Worm (Caenorhabditis elegans) whole organism, young adult: Measurements from ENCODE around the gene M01F1.9.

Experiments used
- B0019.2 ChIP-seq: fragments of 200-800 bp; sonication (Bioruptor generic); conservative IDR thresholded peaks from 2 replicates; pipeline ENCODE4 v1.3.6; 2022; ENCODE audit warnings: missing genetic modification reagents, missing genetic modification characterization, missing compliant biosample characterization
- B0261.1 ChIP-seq: sonication (generic microtip); optimal IDR thresholded peaks from 2 replicates; lab custom pipeline; 2016; ENCODE audit warnings: mild to moderate bottlenecking, missing genetic modification characterization, moderate library complexity, missing compliant biosample characterization
- B0336.3 ChIP-seq: fragments of 200-800 bp; sonication (Bioruptor generic); IDR thresholded peaks from 2 replicates; pipeline ENCODE4 v1.3.6; 2022; ENCODE audit warnings: missing genetic modification characterization, missing compliant biosample characterization
- D2030.7 ChIP-seq: fragments of 200-800 bp; sonication (Bioruptor generic); IDR thresholded peaks from 2 replicates; pipeline ENCODE4 v1.3.6; 2022; ENCODE audit warnings: missing genetic modification reagents, missing genetic modification characterization, missing compliant biosample characterization
- F23B12.7 ChIP-seq: sonication (generic microtip); optimal IDR thresholded peaks from 2 replicates; lab custom pipeline; 2017; ENCODE audit warnings: missing genetic modification characterization, mild to moderate bottlenecking, missing compliant biosample characterization, antibody characterized with exemption, moderate library complexity; ENCODE audit not compliant: insufficient read depth
- F49E8.2 ChIP-seq: sonication (generic microtip); optimal IDR thresholded peaks from 3 replicates; lab custom pipeline; 2017; ENCODE audit warnings: missing genetic modification characterization, mild to moderate bottlenecking, missing compliant biosample characterization, antibody characterized with exemption, moderate library complexity; ENCODE audit not compliant: insufficient read depth
- F57C9.4 ChIP-seq: sonication (generic microtip); optimal IDR thresholded peaks from 2 replicates; lab custom pipeline; 2017; ENCODE audit warnings: mild to moderate bottlenecking, missing genetic modification characterization, missing compliant biosample characterization
- Y56A3A.18 ChIP-seq: fragments of 200-800 bp; sonication (Bioruptor generic); IDR thresholded peaks from 2 replicates; pipeline ENCODE4 v1.3.6; 2022; ENCODE audit warnings: missing genetic modification reagents, missing genetic modification characterization, missing compliant biosample characterization
- Y67H2A.10 ChIP-seq: fragments of 200-800 bp; sonication (Bioruptor generic); conservative IDR thresholded peaks from 2 replicates; pipeline ENCODE4 v1.3.6; 2022; ENCODE audit warnings: missing genetic modification reagents, missing genetic modification characterization, missing compliant biosample characterization
- Y95B8A.8 ChIP-seq: fragments of 200-800 bp; sonication (Bioruptor generic); IDR thresholded peaks from 2 replicates; pipeline ENCODE4 v1.3.6; 2022; ENCODE audit warnings: missing genetic modification reagents, missing genetic modification characterization, missing compliant biosample characterization
- ZK185.1 ChIP-seq: sonication (generic microtip); optimal IDR thresholded peaks from 2 replicates; lab custom pipeline; 2016; ENCODE audit warnings: mild to moderate bottlenecking, missing genetic modification characterization, missing compliant biosample characterization; ENCODE audit not compliant: poor library complexity, severe bottlenecking
- akir-1 ChIP-seq: fragments of 200-800 bp; sonication (Bioruptor generic); optimal IDR thresholded peaks from 2 replicates; lab custom pipeline; 2018; ENCODE audit warnings: mild to moderate bottlenecking, missing genetic modification characterization, moderate library complexity, missing compliant biosample characterization
- atf-7 ChIP-seq: sonication (generic microtip); optimal IDR thresholded peaks from 2 replicates; lab custom pipeline; 2017; ENCODE audit warnings: mild to moderate bottlenecking, missing genetic modification characterization, missing compliant biosample characterization
- attf-3 ChIP-seq: fragments of 200-800 bp; sonication (Bioruptor generic); conservative IDR thresholded peaks from 2 replicates; pipeline ENCODE4 v1.3.6; 2022; ENCODE audit warnings: missing genetic modification reagents, missing genetic modification characterization, missing compliant biosample characterization
- attf-5 ChIP-seq: fragments of 200-800 bp; sonication (Bioruptor generic); optimal IDR thresholded peaks from 2 replicates; lab custom pipeline; 2018; ENCODE audit warnings: mild to moderate bottlenecking, missing genetic modification characterization, missing compliant biosample characterization
- cebp-2 ChIP-seq: fragments of 200-800 bp; sonication (Bioruptor generic); IDR thresholded peaks from 2 replicates; pipeline ENCODE4 v1.3.6; 2022; ENCODE audit warnings: missing genetic modification characterization, missing compliant biosample characterization
- ceh-40 ChIP-seq: fragments of 200-800 bp; sonication (Bioruptor generic); IDR thresholded peaks from 2 replicates; pipeline ENCODE4 v1.3.6; 2022; ENCODE audit warnings: missing genetic modification characterization, missing compliant biosample characterization
- ceh-79 ChIP-seq: sonication (generic microtip); optimal IDR thresholded peaks from 2 replicates; lab custom pipeline; 2017; ENCODE audit warnings: mild to moderate bottlenecking, missing genetic modification characterization, missing compliant biosample characterization
- ceh-91 ChIP-seq: fragments of 200-800 bp; sonication (Bioruptor generic); IDR thresholded peaks from 2 replicates; pipeline ENCODE4 v1.3.6; 2022; ENCODE audit warnings: missing genetic modification reagents, missing genetic modification characterization, missing compliant biosample characterization
- die-1 ChIP-seq: sonication (generic microtip); optimal IDR thresholded peaks from 2 replicates; lab custom pipeline; 2016; ENCODE audit warnings: missing genotype, mild to moderate bottlenecking, missing genetic modification characterization, missing compliant biosample characterization
- efl-1 ChIP-seq: fragments of 150-350 bp; optimal IDR thresholded peaks from 2 replicates; lab custom pipeline; 2014; ENCODE audit warnings: missing biosample characterization, missing genetic modification reagents, missing genetic modification characterization
- egl-18 ChIP-seq: fragments of 200-800 bp; sonication (Bioruptor generic); IDR thresholded peaks from 2 replicates; pipeline ENCODE4 v1.3.6; 2022; ENCODE audit warnings: missing genetic modification reagents, missing genetic modification characterization, missing compliant biosample characterization
- egl-44 ChIP-seq: fragments of 200-800 bp; sonication (Bioruptor generic); IDR thresholded peaks from 2 replicates; pipeline ENCODE4 v1.3.6; 2022; ENCODE audit warnings: missing genetic modification reagents, missing genetic modification characterization, missing compliant biosample characterization
- egrh-3 ChIP-seq: fragments of 200-800 bp; sonication (Bioruptor generic); IDR thresholded peaks from 2 replicates; pipeline ENCODE4 v1.3.6; 2022; ENCODE audit warnings: missing genetic modification reagents, missing genetic modification characterization, missing compliant biosample characterization
- fkh-3 ChIP-seq: sonication (generic microtip); optimal IDR thresholded peaks from 2 replicates; lab custom pipeline; 2016; ENCODE audit warnings: mild to moderate bottlenecking, missing genetic modification characterization, missing compliant biosample characterization
- hmg-1.2 ChIP-seq: fragments of 200-800 bp; sonication (Bioruptor generic); IDR thresholded peaks from 2 replicates; pipeline ENCODE4 v1.3.6; 2022; ENCODE audit warnings: missing genetic modification reagents, missing genetic modification characterization, missing compliant biosample characterization
- lin-26 ChIP-seq: fragments of 200-800 bp; sonication (Bioruptor generic); IDR thresholded peaks from 2 replicates; pipeline ENCODE4 v1.3.6; 2022; ENCODE audit warnings: missing genetic modification reagents, missing genetic modification characterization, missing compliant biosample characterization
- lin-40 ChIP-seq: sonication (generic microtip); optimal IDR thresholded peaks from 2 replicates; lab custom pipeline; 2016; ENCODE audit warnings: missing genetic modification characterization, mild to moderate bottlenecking, missing compliant biosample characterization, missing genotype, missing genetic modification reagents
- lir-1 ChIP-seq: fragments of 200-800 bp; sonication (Bioruptor generic); conservative IDR thresholded peaks from 2 replicates; pipeline ENCODE4 v1.3.6; 2022; ENCODE audit warnings: missing genetic modification reagents, missing genetic modification characterization, missing compliant biosample characterization
- madf-6 ChIP-seq: fragments of 200-800 bp; sonication (Bioruptor generic); IDR thresholded peaks from 2 replicates; pipeline ENCODE4 v1.3.6; 2022; ENCODE audit warnings: missing genetic modification reagents, missing genetic modification characterization, missing compliant biosample characterization
- madf-8 ChIP-seq: fragments of 200-800 bp; sonication (Bioruptor generic); conservative IDR thresholded peaks from 2 replicates; pipeline ENCODE4 v1.3.6; 2022; ENCODE audit warnings: missing genetic modification reagents, missing genetic modification characterization, missing compliant biosample characterization
- mel-28 ChIP-seq: sonication (generic microtip); optimal IDR thresholded peaks from 2 replicates; lab custom pipeline; 2016; ENCODE audit warnings: borderline replicate concordance, mild to moderate bottlenecking, missing genetic modification characterization, missing compliant biosample characterization
- nfya-2 ChIP-seq: fragments of 200-800 bp; sonication (Bioruptor generic); IDR thresholded peaks from 2 replicates; pipeline ENCODE4 v1.3.6; 2022; ENCODE audit warnings: missing genetic modification reagents, missing genetic modification characterization, missing compliant biosample characterization
- nhr-27 ChIP-seq: fragments of 200-800 bp; sonication (Bioruptor generic); optimal IDR thresholded peaks from 2 replicates; lab custom pipeline; 2018; ENCODE audit warnings: mild to moderate bottlenecking, missing genetic modification characterization, moderate library complexity, missing compliant biosample characterization
- nhr-80 ChIP-seq: sonication (generic microtip); optimal IDR thresholded peaks from 2 replicates; lab custom pipeline; 2016; ENCODE audit warnings: missing genetic modification characterization, missing compliant biosample characterization
- snpc-1.1 ChIP-seq: sonication (generic microtip); optimal IDR thresholded peaks from 2 replicates; lab custom pipeline; 2017; ENCODE audit warnings: missing genetic modification characterization, mild to moderate bottlenecking, missing compliant biosample characterization, antibody characterized with exemption, moderate library complexity, missing genotype, missing genetic modification reagents; ENCODE audit not compliant: insufficient read depth
- snpc-1.3 ChIP-seq: sonication (generic microtip); optimal IDR thresholded peaks from 2 replicates; lab custom pipeline; 2017; ENCODE audit warnings: missing genetic modification characterization, mild to moderate bottlenecking, missing compliant biosample characterization, antibody characterized with exemption, moderate library complexity, missing genotype, missing genetic modification reagents; ENCODE audit not compliant: insufficient read depth
- snpc-4 ChIP-seq, 5 experiments: fragments of 150-350 bp in 1 of 5; sonication (generic microtip) in 4 of 5; optimal IDR thresholded peaks; 2 replicates each; lab custom pipeline; 2014 to 2018; ENCODE audit warnings: missing genetic modification characterization in 5 of 5, missing biosample characterization in 3 of 5, antibody characterized with exemption in 2 of 5, mild to moderate bottlenecking in 2 of 5, missing compliant biosample characterization in 2 of 5, missing genotype in 2 of 5, moderate library complexity in 2 of 5, missing genetic modification reagents in 1 of 5
- somi-1 ChIP-seq: fragments of 200-800 bp; sonication (Bioruptor generic); optimal IDR thresholded peaks from 2 replicates; lab custom pipeline; 2018; ENCODE audit warnings: mild to moderate bottlenecking, missing genetic modification characterization, missing compliant biosample characterization
- sptf-2 ChIP-seq: fragments of 200-800 bp; sonication (Bioruptor generic); optimal IDR thresholded peaks from 2 replicates; lab custom pipeline; 2018; ENCODE audit warnings: mild to moderate bottlenecking, missing genetic modification characterization, missing compliant biosample characterization
- tlf-1 ChIP-seq: fragments of 200-800 bp; sonication (Bioruptor generic); optimal IDR thresholded peaks from 2 replicates; lab custom pipeline; 2018; ENCODE audit warnings: mild to moderate bottlenecking, missing genetic modification characterization, missing compliant biosample characterization
- zim-3 ChIP-seq: sonication (generic microtip); optimal IDR thresholded peaks from 2 replicates; lab custom pipeline; 2017; ENCODE audit warnings: mild to moderate bottlenecking, missing genetic modification characterization, moderate library complexity, missing compliant biosample characterization
- ztf-22 ChIP-seq: fragments of 200-800 bp; sonication (Bioruptor generic); optimal IDR thresholded peaks from 2 replicates; lab custom pipeline; 2018; ENCODE audit warnings: mild to moderate bottlenecking, missing genetic modification characterization, moderate library complexity, missing compliant biosample characterization
- ztf-3 ChIP-seq: fragments of 200-800 bp; sonication (Bioruptor generic); optimal IDR thresholded peaks from 2 replicates; lab custom pipeline; 2018; ENCODE audit warnings: mild to moderate bottlenecking, missing genetic modification characterization, missing compliant biosample characterization
- ztf-6 ChIP-seq: fragments of 200-800 bp; sonication (Bioruptor generic); IDR thresholded peaks from 2 replicates; pipeline ENCODE4 v1.3.6; 2022; ENCODE audit warnings: missing genetic modification reagents, missing genetic modification characterization, missing compliant biosample characterization

The M01F1.9 gene

DNA sequence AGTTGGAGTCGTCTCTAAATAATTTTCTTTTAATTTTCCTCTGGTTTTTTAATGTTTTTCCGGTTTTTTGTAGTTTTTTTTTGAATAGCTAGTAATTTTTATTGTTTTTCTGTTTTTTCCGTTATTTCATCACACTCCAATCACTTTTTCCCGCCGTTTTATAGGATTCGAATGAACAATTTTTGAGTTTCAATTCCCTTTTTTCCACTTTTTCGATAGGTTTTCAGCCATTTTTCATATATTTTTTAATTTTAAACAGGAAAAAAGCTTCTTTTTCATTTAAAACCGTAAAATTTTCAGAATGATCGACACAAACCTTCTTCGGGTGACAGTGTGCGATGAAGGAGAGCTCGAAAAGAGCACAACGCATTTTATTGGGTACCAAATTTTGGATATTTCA is 37.5 kb downstream of the M01F1.9 start, which contains the start of gene pph-6:
pph-6 (plus strand) TSS at position 301 of the 400 bp plus-strand sequence.
- no peak for TF ChIP-seq lin-26
- TF ChIP-seq nhr-27: no peak

ce11 chrIII:3460061-3460460 is 38.8 kb downstream of the M01F1.9 start, which contains the start of gene C34C12.8:
Gene C34C12.8, plus strand, starts transcription at chrIII:3460406.
- TF ChIP-seq F23B12.7 (tag; lab: Kevin White, UChicago) (peak; percentile 69), ZK185.1 (tag; lab: Kevin White, UChicago) (peak; percentile 89), die-1 (tag; lab: Kevin White, UChicago) (no peak), B0336.3 (GFP tag; lab: Robert Waterston, UW) (peak; percentile 97), lin-40 (tag; lab: Kevin White, UChicago) (peak; percentile 96), ztf-3 (GFP tag; lab: Kevin White, UChicago) (peak; percentile 28), fkh-3 (tag; lab: Kevin White, UChicago) (no peak), ceh-79 (peak; percentile 8), hmg-1.2 (GFP tag; lab: Robert Waterston, UW) (peak; percentile 99), ztf-22 (GFP tag; lab: Kevin White, UChicago) (peak; percentile 11), sptf-2 (GFP tag; lab: Kevin White, UChicago) (no peak), Y56A3A.18 (GFP tag; lab: Robert Waterston, UW) (peak; percentile 93), akir-1 (GFP tag; lab: Kevin White, UChicago) (no peak), tlf-1 (GFP tag; lab: Kevin White, UChicago) (peak; percentile 95), lir-1 (GFP tag; lab: Robert Waterston, UW) (peak; percentile 91), nhr-80 (tag; lab: Kevin White, UChicago) (peak; percentile 47), snpc-4 (GFP tag; optimal IDR thresholded peaks at IDR 0.05; lab: Kevin White, UChicago) (peak; percentile 61), snpc-4 (tag; optimal IDR thresholded peaks at IDR 0.05; lab: Kevin White, UChicago) (peak; percentile 55 to 85 (median 75)), zim-3 (tag; lab: Kevin White, UChicago) (no peak), attf-3 (GFP tag; lab: Robert Waterston, UW) (peak; percentile 45; the same call in 1 of the 2 replicates), Y67H2A.10 (GFP tag; lab: Robert Waterston, UW) (peak; percentile 25; the same call in 1 of the 2 replicates), egrh-3 (GFP tag; lab: Robert Waterston, UW) (no peak), somi-1 (GFP tag; lab: Kevin White, UChicago) (peak; percentile 75), F57C9.4 (peak; percentile 5), snpc-1.1 (tag; lab: Kevin White, UChicago) (peak; percentile 76), madf-8 (peak; percentile 80), cebp-2 (GFP tag; lab: Robert Waterston, UW) (peak; percentile 76; the same call in 1 of the 2 replicates), nfya-2 (GFP tag; lab: Robert Waterston, UW) (no peak), attf-5 (GFP tag; lab: Kevin White, UChicago) (peak; percentile 90), ztf-6 (no peak), B0019.2 (GFP tag; lab: Robert Waterston, UW) (peak; percentile 88), ceh-40 (GFP tag; lab: Robert Waterston, UW) (no peak), mel-28 (tag; lab: Kevin White, UChicago) (no peak), madf-6 (GFP tag; lab: Robert Waterston, UW) (peak; percentile 96), egl-18 (GFP tag; lab: Robert Waterston, UW) (peak; percentile 80; the same call in 1 of the 2 replicates), snpc-1.3 (tag; lab: Kevin White, UChicago) (peak; percentile 94), efl-1 (GFP tag; lab: Kevin White, UChicago) (peak; percentile 83), egl-44 (GFP tag; lab: Robert Waterston, UW) (peak; percentile 50; the same call in 1 of the 2 replicates), F49E8.2 (tag; lab: Kevin White, UChicago) (peak; percentile 89), D2030.7 (GFP tag; lab: Robert Waterston, UW) (peak; percentile 93), atf-7 (tag; lab: Kevin White, UChicago) (peak; percentile 84), ceh-91 (GFP tag; lab: Robert Waterston, UW) (peak; percentile 83), B0261.1 (tag; lab: Kevin White, UChicago) (peak; percentile 14), Y95B8A.8 (GFP tag; lab: Robert Waterston, UW) (peak; percentile 67; the same call in 1 of the 2 replicates)
